Worm (Caenorhabditis elegans): Measurements from ENCODE around the gene ubc-21.
A peak's percentile ranks its signal among the peaks of the same experiment; 100 is the strongest.

Gene ubc-21

ce11 chrX:8891393-8891953 is 22.0 kb downstream of the ubc-21 start:
- TF ChIP-seq mml-1 (tag; optimal IDR thresholded peaks at IDR 0.05): no peak
- no peak for TF ChIP-seq nhr-67 (tag; optimal IDR thresholded peaks at IDR 0.05)
- TF ChIP-seq pqm-1 (tag; optimal IDR thresholded peaks at IDR 0.05): peak; percentile 10
- TF ChIP-seq jun-1 (tag; optimal IDR thresholded peaks at IDR 0.05): no peak
- no peak for TF ChIP-seq lin-15B (tag; optimal IDR thresholded peaks at IDR 0.05)
- no peak for TF ChIP-seq nhr-237 (tag; optimal IDR thresholded peaks at IDR 0.05)
- no peak for TF ChIP-seq ceh-16 (tag; optimal IDR thresholded peaks at IDR 0.05)
- peak; percentile 44 for TF ChIP-seq elt-2 (tag; optimal IDR thresholded peaks at IDR 0.05)
- no peak for TF ChIP-seq lin-39 (tag; optimal IDR thresholded peaks at IDR 0.05)
- no peak for TF ChIP-seq elt-3 (tag; optimal IDR thresholded peaks at IDR 0.05)
- TF ChIP-seq R02D3.7 (tag; optimal IDR thresholded peaks at IDR 0.05): no peak
- TF ChIP-seq sea-2 (GFP tag; optimal IDR thresholded peaks at IDR 0.05): no peak
- no peak for TF ChIP-seq eor-1 (tag; optimal IDR thresholded peaks at IDR 0.05)
- no peak for TF ChIP-seq elt-1 (tag; optimal IDR thresholded peaks at IDR 0.05)

- TF ChIP-seq ceh-28 (tag; optimal IDR thresholded peaks at IDR 0.05) (no peak), ztf-11 (tag; optimal IDR thresholded peaks at IDR 0.05) (no peak), eor-1 (tag; optimal IDR thresholded peaks at IDR 0.05) (no peak), ceh-16 (tag; optimal IDR thresholded peaks at IDR 0.05) (no peak), ztf-4 (tag; optimal IDR thresholded peaks at IDR 0.05) (no peak), aly-2 (tag; optimal IDR thresholded peaks at IDR 0.05) (no peak), mml-1 (tag; optimal IDR thresholded peaks at IDR 0.05) (no peak), lsy-12 (tag; optimal IDR thresholded peaks at IDR 0.05) (no peak)
These were observed 23.4 kb downstream of the ubc-21 start, which contains the start of gene C13E3.1 for ce11 chrX:8892808-8893207. TSS of gene C13E3.1 (plus strand) at chrX:8893108.

- TF ChIP-seq jun-1 (tag; optimal IDR thresholded peaks at IDR 0.05) (no peak), lsy-12 (tag; optimal IDR thresholded peaks at IDR 0.05) (no peak), egl-5 (tag; optimal IDR thresholded peaks at IDR 0.05) (peak; percentile 92), sea-2 (GFP tag; optimal IDR thresholded peaks at IDR 0.05) (no peak), nhr-12 (tag; optimal IDR thresholded peaks at IDR 0.05) (no peak), nhr-43 (tag; optimal IDR thresholded peaks at IDR 0.05; ENCODE audit: poor library complexity, severe bottlenecking) (no peak), nhr-23 (tag; optimal IDR thresholded peaks at IDR 0.05) (no peak), nhr-76 (tag; optimal IDR thresholded peaks at IDR 0.05) (no peak)
These were observed 33.5 kb downstream of the ubc-21 start for ce11 chrX:8902920-8903319.

ce11 chrX:8905089-8905488 is 35.7 kb downstream of the ubc-21 start, which contains the start of gene ensh-1:
TSS of gene ensh-1 (plus strand) at chrX:8905389.
- TF ChIP-seq jun-1 (tag; optimal IDR thresholded peaks at IDR 0.05) (no peak), snpc-4 (tag; optimal IDR thresholded peaks at IDR 0.05) (no peak), nhr-76 (tag; optimal IDR thresholded peaks at IDR 0.05) (no peak), nhr-23 (tag; optimal IDR thresholded peaks at IDR 0.05) (no peak), elt-3 (tag; optimal IDR thresholded peaks at IDR 0.05) (no peak)

ce11 chrX:8911077-8911476 is 41.7 kb downstream of the ubc-21 start, which contains the start of gene cyn-8:
TSS of gene cyn-8 (plus strand) at chrX:8911293.
- TF ChIP-seq ZK546.5 (tag; optimal IDR thresholded peaks at IDR 0.05) (no peak), sea-2 (GFP tag; optimal IDR thresholded peaks at IDR 0.05) (no peak), nhr-237 (tag; optimal IDR thresholded peaks at IDR 0.05) (no peak), jun-1 (tag; optimal IDR thresholded peaks at IDR 0.05) (no peak), nfya-1 (tag; optimal IDR thresholded peaks at IDR 0.05; ENCODE audit: insufficient read depth) (no peak), nhr-11 (tag; optimal IDR thresholded peaks at IDR 0.05) (no peak), fkh-2 (tag; optimal IDR thresholded peaks at IDR 0.05) (no peak), tbx-2 (tag; optimal IDR thresholded peaks at IDR 0.05) (no peak), eor-1 (tag; optimal IDR thresholded peaks at IDR 0.05) (no peak), egl-5 (tag; optimal IDR thresholded peaks at IDR 0.05) (peak; percentile 24), pqm-1 (tag; optimal IDR thresholded peaks at IDR 0.05) (no peak), ceh-16 (tag; optimal IDR thresholded peaks at IDR 0.05) (no peak), pha-4 (tag; optimal IDR thresholded peaks at IDR 0.05) (no peak), elt-2 (tag; optimal IDR thresholded peaks at IDR 0.05) (peak; percentile 40), nhr-28 (tag; optimal IDR thresholded peaks at IDR 0.05) (no peak), ztf-11 (tag; optimal IDR thresholded peaks at IDR 0.05) (no peak), hmg-11 (tag; optimal IDR thresholded peaks at IDR 0.05) (peak; percentile 69), lin-15B (tag; optimal IDR thresholded peaks at IDR 0.05) (peak; percentile 50), lin-39 (tag; optimal IDR thresholded peaks at IDR 0.05) (peak; percentile 84)
